Fruit fly (Drosophila melanogaster) whole organism, pupa: ENCODE data around the gene tfc.

ENCODE experiments used
- CG10348 ChIP-seq: fragments of 200-800 bp; sonication (Bioruptor generic); IDR thresholded peaks from 2 replicates; pipeline ENCODE4 v1.3.6; 2022; ENCODE audit warnings: missing biosample characterization, missing genetic modification characterization
- CG12605 ChIP-seq: fragments of 200-800 bp; sonication (Bioruptor generic); IDR thresholded peaks from 2 replicates; pipeline ENCODE4 v1.3.6; 2022; ENCODE audit warnings: missing biosample characterization, missing genetic modification characterization
- CG34367 ChIP-seq: fragments of 200-800 bp; sonication (Bioruptor generic); optimal IDR thresholded peaks from 2 replicates; lab custom pipeline; 2018; ENCODE audit warnings: missing biosample characterization, mild to moderate bottlenecking, missing genetic modification characterization
- CG4496 ChIP-seq: fragments of 200-800 bp; sonication (Bioruptor generic); IDR thresholded peaks from 3 replicates; pipeline ENCODE4 v1.3.6; 2022; ENCODE audit warnings: missing biosample characterization, missing genetic modification characterization
- CG8159 ChIP-seq: fragments of 200-800 bp; sonication (Bioruptor generic); optimal IDR thresholded peaks from 3 replicates; lab custom pipeline; 2018; ENCODE audit warnings: missing biosample characterization, mild to moderate bottlenecking, missing genetic modification characterization, moderate library complexity
- Pif1A ChIP-seq: fragments of 200-800 bp; sonication (Bioruptor generic); optimal IDR thresholded peaks from 3 replicates; lab custom pipeline; 2016; ENCODE audit warnings: missing biosample characterization, missing genetic modification characterization
- Snoo ChIP-seq: fragments of 200-800 bp; sonication (Bioruptor generic); optimal IDR thresholded peaks from 3 replicates; lab custom pipeline; 2017; ENCODE audit warnings: missing biosample characterization, mild to moderate bottlenecking, missing genetic modification characterization, inconsistent platforms
- rn ChIP-seq: fragments of 200-800 bp; sonication (Bioruptor generic); IDR thresholded peaks from 2 replicates; pipeline ENCODE4 v1.3.6; 2022; ENCODE audit warnings: missing biosample characterization, missing genetic modification characterization

- no peak for TF ChIP-seq CG34367 (tag; lab: Kevin White, UChicago)
- no peak for TF ChIP-seq CG4496 (GFP tag; lab: Robert Waterston, UW)
- no peak for TF ChIP-seq CG8159
- no peak for TF ChIP-seq Pif1A (GFP tag; lab: Kevin White, UChicago)
- no peak for TF ChIP-seq rn (GFP tag; lab: Robert Waterston, UW)
- no peak for TF ChIP-seq CG12605 (GFP tag; lab: Robert Waterston, UW)
- no peak for TF ChIP-seq Snoo
- TF ChIP-seq CG10348 (GFP tag; lab: Robert Waterston, UW), result no peak
Observed at dm6 chr3L:1302234-1302949, 46.1 kb downstream of the tfc start, which contains the start of the genes Rac1 and Acat2.
